Worm (Caenorhabditis elegans): ENCODE data around the gene sorf-2.

- TF ChIP-seq aly-2 (tag; optimal IDR thresholded peaks at IDR 0.05) (no peak), nhr-48 (tag; optimal IDR thresholded peaks at IDR 0.05) (no peak), unc-62 (GFP tag; optimal IDR thresholded peaks at IDR 0.05 in 1 of 2) (no peak), unc-62 (tag; optimal IDR thresholded peaks at IDR 0.05) (no peak)
These were observed 35.5 kb downstream of the sorf-2 start, which contains the start of gene Y32H12A.1 for ce11 chrIII:5361909-5362308.
